Worm (Caenorhabditis elegans) whole organism, late embryonic: ENCODE data around the gene Y102F5A.1.

ENCODE experiments used
- T23F11.4 ChIP-seq: fragments of 200-800 bp; sonication (Bioruptor generic); optimal IDR thresholded peaks from 2 replicates; lab custom pipeline; 2018; ENCODE audit warnings: mild to moderate bottlenecking, missing genetic modification characterization, missing compliant biosample characterization
- ceh-9 ChIP-seq: sonication (generic microtip); optimal IDR thresholded peaks from 2 replicates; lab custom pipeline; 2016; ENCODE audit warnings: mild to moderate bottlenecking, missing genetic modification characterization, inconsistent platforms, missing compliant biosample characterization
- dve-1 ChIP-seq: sonication (generic microtip); optimal IDR thresholded peaks from 2 replicates; lab custom pipeline; 2017; ENCODE audit warnings: antibody characterized with exemption, mild to moderate bottlenecking, missing genetic modification characterization, missing compliant biosample characterization
- elt-4 ChIP-seq: sonication (generic microtip); optimal IDR thresholded peaks from 2 replicates; lab custom pipeline; 2016; ENCODE audit warnings: missing genetic modification characterization, missing compliant biosample characterization
- pax-1 ChIP-seq: fragments of 150-350 bp; optimal IDR thresholded peaks from 2 replicates; lab custom pipeline; 2014; ENCODE audit warnings: missing biosample characterization, missing genetic modification characterization
- pha-2 ChIP-seq: sonication (generic microtip); optimal IDR thresholded peaks from 2 replicates; lab custom pipeline; 2017; ENCODE audit warnings: mild to moderate bottlenecking, missing genetic modification characterization, missing compliant biosample characterization
- rnt-1 ChIP-seq: sonication (generic microtip); optimal IDR thresholded peaks from 2 replicates; lab custom pipeline; 2016; ENCODE audit warnings: missing genetic modification characterization, missing compliant biosample characterization
- unc-86 ChIP-seq: sonication (generic microtip); optimal IDR thresholded peaks from 2 replicates; lab custom pipeline; 2016; ENCODE audit warnings: missing genetic modification characterization, missing compliant biosample characterization

ce11 chrX:11737053-11737452 lies 47.1 kb downstream of the Y102F5A.1 start, which contains the start of gene D1053.3:
- no peak for TF ChIP-seq ceh-9 (tag; lab: Kevin White, UChicago)
- TF ChIP-seq pax-1 (tag; lab: Kevin White, UChicago) = no peak
- no peak for TF ChIP-seq T23F11.4 (GFP tag; lab: Kevin White, UChicago)
- no peak for TF ChIP-seq pha-2 (tag; lab: Kevin White, UChicago)
- no peak for TF ChIP-seq unc-86 (tag; lab: Kevin White, UChicago)
- TF ChIP-seq elt-4 (tag; lab: Kevin White, UChicago) = no peak
- TF ChIP-seq rnt-1 = no peak
- TF ChIP-seq dve-1 = no peak
